Fruit fly (Drosophila melanogaster) whole organism, embryonic: ENCODE data around the gene CG4497.

Experiments
- Abd-B ChIP-seq: fragments of 200-800 bp; sonication (Bioruptor generic); optimal IDR thresholded peaks from 2 replicates; lab custom pipeline; 2018; ENCODE audit warnings: missing biosample characterization, mild to moderate bottlenecking, missing genetic modification characterization, moderate library complexity
- Antp ChIP-seq: fragments of 200-800 bp; sonication (Bioruptor generic); optimal IDR thresholded peaks from 3 replicates; lab custom pipeline; 2016; ENCODE audit warnings: missing biosample characterization, missing genetic modification characterization
- CG11247 ChIP-seq: fragments of 200-800 bp; sonication (Bioruptor generic); IDR thresholded peaks from 2 replicates; pipeline ENCODE4 v1.3.6; 2022; ENCODE audit warnings: missing biosample characterization, missing genetic modification characterization
- CG12236 ChIP-seq: fragments of 200-800 bp; sonication (Bioruptor generic); optimal IDR thresholded peaks from 2 replicates; lab custom pipeline; 2016; ENCODE audit warnings: missing biosample characterization, missing genetic modification characterization
- CG14667 ChIP-seq: fragments of 200-800 bp; sonication (Bioruptor generic); IDR thresholded peaks from 2 replicates; pipeline ENCODE4 v1.3.6; 2022; ENCODE audit warnings: missing biosample characterization, missing genetic modification characterization
- CG1529 ChIP-seq: fragments of 200-800 bp; sonication (Bioruptor generic); optimal IDR thresholded peaks from 3 replicates; lab custom pipeline; 2018; ENCODE audit warnings: missing biosample characterization, missing genetic modification characterization
- CG15514 ChIP-seq: fragments of 200-800 bp; sonication (Bioruptor generic); optimal IDR thresholded peaks from 3 replicates; lab custom pipeline; 2017; ENCODE audit warnings: missing biosample characterization, missing genetic modification characterization, mild to moderate bottlenecking, moderate library complexity, missing genetic modification reagents
- CG1603 ChIP-seq: fragments of 200-800 bp; sonication (Bioruptor generic); optimal IDR thresholded peaks from 2 replicates; lab custom pipeline; 2019; ENCODE audit warnings: missing biosample characterization, mild to moderate bottlenecking, missing genetic modification characterization, moderate library complexity
- CG17186 ChIP-seq: fragments of 200-800 bp; sonication (Bioruptor generic); optimal IDR thresholded peaks from 3 replicates; lab custom pipeline; 2017; ENCODE audit warnings: missing biosample characterization, missing genetic modification reagents, missing genetic modification characterization
- CG17802 ChIP-seq: fragments of 200-800 bp; sonication (Bioruptor generic); optimal IDR thresholded peaks from 2 replicates; lab custom pipeline; 2018; ENCODE audit warnings: missing biosample characterization, mild to moderate bottlenecking, missing genetic modification characterization, moderate library complexity
- CG17829 ChIP-seq: fragments of 200-800 bp; optimal IDR thresholded peaks from 2 replicates; lab custom pipeline; 2019; ENCODE audit warnings: missing biosample characterization, mild to moderate bottlenecking, missing genetic modification characterization, moderate library complexity
- CG18011 ChIP-seq: fragments of 200-800 bp; sonication (Bioruptor generic); optimal IDR thresholded peaks from 2 replicates; lab custom pipeline; 2017; ENCODE audit warnings: missing biosample characterization, missing genetic modification characterization, mild to moderate bottlenecking, moderate library complexity, missing genotype
- CG32772 ChIP-seq: fragments of 200-800 bp; sonication (Bioruptor generic); IDR thresholded peaks from 2 replicates; pipeline ENCODE4 v1.3.6; 2022; ENCODE audit warnings: missing biosample characterization, missing genetic modification characterization
- CG6791 ChIP-seq: fragments of 200-800 bp; sonication (Bioruptor generic); IDR thresholded peaks from 3 replicates; pipeline ENCODE4 v1.3.6; 2022; ENCODE audit warnings: missing biosample characterization, missing genetic modification characterization; ENCODE audit not compliant: partially characterized antibody
- CG7357 ChIP-seq: fragments of 200-800 bp; sonication (Bioruptor generic); IDR thresholded peaks from 3 replicates; pipeline ENCODE4 v1.3.6; 2022; ENCODE audit warnings: missing biosample characterization, missing genetic modification characterization
- CG9727 ChIP-seq: fragments of 200-800 bp; sonication (Bioruptor generic); optimal IDR thresholded peaks from 3 replicates; lab custom pipeline; 2017; ENCODE audit warnings: missing biosample characterization, mild to moderate bottlenecking, missing genetic modification characterization
- D ChIP-seq, 2 experiments: fragments of 200-800 bp in 1 of 2; fragments of >200 bp in 1 of 2; sonication (Bioruptor generic) in 1 of 2; optimal IDR thresholded peaks; 2 replicates in 1 of 2; 3 replicates in 1 of 2; lab custom pipeline; 2017; ENCODE audit warnings: mild to moderate bottlenecking in 1 of 2, missing biosample characterization in 1 of 2, missing genetic modification characterization in 1 of 2, missing genetic modification reagents in 1 of 2
- Dfd ChIP-seq, 2 experiments: fragments of >200 bp; optimal IDR thresholded peaks; 2 replicates each; lab custom pipeline; 2017; ENCODE audit warnings: missing biosample characterization in 2 of 2, missing genetic modification characterization in 2 of 2
- Ets65A ChIP-seq: fragments of 200-800 bp; sonication (Bioruptor generic); peaks from one replicate; lab custom pipeline; 2016; ENCODE audit warnings: missing biosample characterization, missing genetic modification characterization
- Gsc ChIP-seq: fragments of 200-800 bp; sonication (Bioruptor generic); IDR thresholded peaks from 2 replicates; pipeline ENCODE4 v1.3.6; 2022; ENCODE audit warnings: missing biosample characterization, missing genetic modification characterization
- Kr ChIP-seq: fragments of 200-800 bp; sonication (Bioruptor generic); optimal IDR thresholded peaks from 2 replicates; lab custom pipeline; 2017; ENCODE audit warnings: missing biosample characterization, mild to moderate bottlenecking, missing genetic modification characterization
- Meics ChIP-seq: fragments of 200-800 bp; sonication (Bioruptor generic); optimal IDR thresholded peaks from 2 replicates; lab custom pipeline; 2017; ENCODE audit warnings: missing biosample characterization, mild to moderate bottlenecking, missing genetic modification characterization
- Side ChIP-seq: fragments of 200-800 bp; sonication (Bioruptor generic); optimal IDR thresholded peaks from 2 replicates; lab custom pipeline; 2016; ENCODE audit warnings: missing biosample characterization, missing genetic modification characterization
- Sox102F ChIP-seq: fragments of 200-800 bp; sonication (Bioruptor generic); optimal IDR thresholded peaks from 2 replicates; lab custom pipeline; 2018; ENCODE audit warnings: missing biosample characterization, mild to moderate bottlenecking, missing genetic modification characterization, moderate library complexity
- Taf1 ChIP-seq: fragments of 200-800 bp; sonication (Bioruptor generic); IDR thresholded peaks from 2 replicates; pipeline ENCODE4 v1.3.6; 2022; ENCODE audit warnings: missing biosample characterization, missing genetic modification characterization
- ac ChIP-seq: fragments of 200-800 bp; sonication (Bioruptor generic); optimal IDR thresholded peaks from 3 replicates; lab custom pipeline; 2017; ENCODE audit warnings: missing biosample characterization, mild to moderate bottlenecking, missing genetic modification characterization
- ara ChIP-seq: fragments of 200-800 bp; sonication (Bioruptor generic); IDR thresholded peaks from 2 replicates; pipeline ENCODE4 v1.3.6; 2022; ENCODE audit warnings: missing biosample characterization, missing genetic modification characterization
- ato ChIP-seq: fragments of 200-800 bp; sonication (Bioruptor generic); IDR thresholded peaks from 2 replicates; pipeline ENCODE4 v1.3.6; 2022; ENCODE audit warnings: missing biosample characterization, missing genetic modification characterization; ENCODE audit not compliant: partially characterized antibody
- da ChIP-seq: fragments of 200-800 bp; sonication (Bioruptor generic); optimal IDR thresholded peaks from 2 replicates; lab custom pipeline; 2016; ENCODE audit warnings: missing biosample characterization, missing genetic modification characterization
- dm ChIP-seq: fragments of 200-800 bp; sonication (Bioruptor generic); optimal IDR thresholded peaks from 3 replicates; lab custom pipeline; 2016; ENCODE audit warnings: missing biosample characterization, missing genetic modification characterization
- fd96Cb ChIP-seq: fragments of 200-800 bp; sonication (Bioruptor generic); optimal IDR thresholded peaks from 2 replicates; lab custom pipeline; 2018; ENCODE audit warnings: missing biosample characterization, mild to moderate bottlenecking, missing genetic modification characterization, moderate library complexity
- gem ChIP-seq: fragments of 200-800 bp; sonication (Bioruptor generic); optimal IDR thresholded peaks from 2 replicates; lab custom pipeline; 2019; ENCODE audit warnings: missing biosample characterization, mild to moderate bottlenecking, missing genetic modification characterization, moderate library complexity
- gfzf ChIP-seq: fragments of 200-800 bp; sonication (Bioruptor generic); optimal IDR thresholded peaks from 2 replicates; lab custom pipeline; 2016; ENCODE audit warnings: missing biosample characterization, mild to moderate bottlenecking, missing genetic modification characterization, moderate library complexity
- grn ChIP-seq: fragments of 200-800 bp; sonication (Bioruptor generic); optimal IDR thresholded peaks from 3 replicates; lab custom pipeline; 2017; ENCODE audit warnings: missing biosample characterization, missing genetic modification characterization
- lola ChIP-seq, 3 experiments: fragments of >200 bp in 2 of 3; fragments of 200-800 bp in 1 of 3; sonication (Bioruptor generic) in 1 of 3; optimal IDR thresholded peaks; 2 replicates each; lab custom pipeline; 2017 to 2019; ENCODE audit warnings: missing biosample characterization in 3 of 3, missing genetic modification characterization in 3 of 3, mild to moderate bottlenecking in 1 of 3, moderate library complexity in 1 of 3
- pita ChIP-seq: fragments of 200-800 bp; sonication (Bioruptor generic); optimal IDR thresholded peaks from 2 replicates; lab custom pipeline; 2017; ENCODE audit warnings: missing biosample characterization, mild to moderate bottlenecking, missing genetic modification characterization
- prd ChIP-seq, 3 experiments: fragments of >200 bp in 2 of 3; fragments of 200-800 bp in 1 of 3; sonication (Bioruptor generic) in 1 of 3; optimal IDR thresholded peaks in 2 of 3; IDR thresholded peaks in 1 of 3; 2 replicates in 2 of 3; 3 replicates in 1 of 3; pipeline versions ENCODE4 v1.3.6 to Lab custom; 2017 to 2022; ENCODE audit warnings: missing biosample characterization in 1 of 3, missing genetic modification characterization in 1 of 3
- seq ChIP-seq: fragments of 200-800 bp; sonication (Bioruptor generic); IDR thresholded peaks from 2 replicates; pipeline ENCODE4 v1.3.6; 2022; ENCODE audit warnings: missing biosample characterization, missing genetic modification characterization
- sr ChIP-seq: fragments of 200-800 bp; sonication (Bioruptor generic); IDR thresholded peaks from 3 replicates; pipeline ENCODE4 v1.3.6; 2022; ENCODE audit warnings: missing biosample characterization, missing genetic modification characterization
- twi ChIP-seq: fragments of 200-800 bp; optimal IDR thresholded peaks from 2 replicates; lab custom pipeline; 2019; ENCODE audit warnings: missing biosample characterization, mild to moderate bottlenecking, missing genetic modification characterization, moderate library complexity
- unpg ChIP-seq: fragments of 200-800 bp; sonication (Bioruptor generic); optimal IDR thresholded peaks from 3 replicates; lab custom pipeline; 2018; ENCODE audit warnings: missing biosample characterization, mild to moderate bottlenecking, missing genetic modification characterization, moderate library complexity

Gene CG4497

dm6 chr2L:7194351-7195037 lies at the start of gene CG4497 (continued):
- no peak for TF ChIP-seq Kr
- peak; percentile 88 for TF ChIP-seq CG7357 (GFP tag; lab: Robert Waterston, UW)
- peak; percentile 88 for TF ChIP-seq unpg
- TF ChIP-seq gem (tag; lab: Kevin White, UChicago): peak; percentile 96
- peak; percentile 50 for TF ChIP-seq gfzf
- peak; percentile 76; the same call in 1 of the 3 replicates for TF ChIP-seq CG6791 (GFP tag; lab: Robert Waterston, UW)
- peak; percentile 91 for TF ChIP-seq CG11247 (GFP tag; lab: Robert Waterston, UW)
- no peak for TF ChIP-seq pita (GFP tag; lab: Kevin White, UChicago)
- TF ChIP-seq Gsc: peak; percentile 92
- peak in 1 of 2 experiments; percentile 66 for TF ChIP-seq Dfd (GFP tag; optimal IDR thresholded peaks at IDR 0.05; lab: Kevin White, UChicago)
- TF ChIP-seq CG14667 (GFP tag; lab: Robert Waterston, UW): peak; percentile 84
- TF ChIP-seq grn (GFP tag; lab: Kevin White, UChicago): peak; percentile 44
- TF ChIP-seq D (optimal IDR thresholded peaks at IDR 0.05; lab: Kevin White, UChicago): no peak
- TF ChIP-seq D (GFP tag; optimal IDR thresholded peaks at IDR 0.05; lab: Kevin White, UChicago): peak; percentile 84
- peak; percentile 93 for TF ChIP-seq Side
- TF ChIP-seq dm (GFP tag; lab: Kevin White, UChicago): peak; percentile 92
- TF ChIP-seq CG17186 (GFP tag; lab: Kevin White, UChicago): peak; percentile 94
- peak in 1 of 3 experiments; percentile 93 for TF ChIP-seq lola (GFP tag; optimal IDR thresholded peaks at IDR 0.05; lab: Kevin White, UChicago)
- peak; percentile 44 for TF ChIP-seq CG1529 (GFP tag; lab: Kevin White, UChicago)
- peak; percentile 88 for TF ChIP-seq CG18011 (GFP tag; lab: Kevin White, UChicago)
- peak; percentile 82 for TF ChIP-seq CG17829 (tag; lab: Kevin White, UChicago)
- peak; percentile 58; the same call in 1 of the 3 replicates for TF ChIP-seq sr
- TF ChIP-seq Ets65A: peak; percentile 100
- peak; percentile 68 for TF ChIP-seq CG17802
- peak; percentile 90 for TF ChIP-seq CG9727 (GFP tag; lab: Kevin White, UChicago)
- TF ChIP-seq prd (optimal IDR thresholded peaks at IDR 0.05; lab: Kevin White, UChicago): no peak
- peak; percentile 97 for TF ChIP-seq prd (GFP tag; IDR thresholded peaks at IDR 0.05; lab: Robert Waterston, UW)
- peak; percentile 87 for TF ChIP-seq Meics
- peak; percentile 83 for TF ChIP-seq twi
- peak; percentile 91 for TF ChIP-seq ara (GFP tag; lab: Robert Waterston, UW)
- TF ChIP-seq Taf1 (GFP tag; lab: Robert Waterston, UW): peak; percentile 83
- peak; percentile 85 for TF ChIP-seq fd96Cb
- TF ChIP-seq Antp (GFP tag; lab: Kevin White, UChicago): peak; percentile 96
- peak; percentile 95 for TF ChIP-seq CG32772 (GFP tag; lab: Robert Waterston, UW)
- peak; percentile 95 for TF ChIP-seq CG1603 (tag; lab: Kevin White, UChicago)
- TF ChIP-seq da (GFP tag; lab: Kevin White, UChicago): peak; percentile 91
- peak; percentile 85 for TF ChIP-seq seq (GFP tag; lab: Robert Waterston, UW)
- peak; percentile 95 for TF ChIP-seq Abd-B (GFP tag; lab: Kevin White, UChicago)
- peak; percentile 84 for TF ChIP-seq ato (GFP tag; lab: Robert Waterston, UW)
- peak; percentile 94 for TF ChIP-seq Sox102F (GFP tag; lab: Kevin White, UChicago)
- TF ChIP-seq CG15514 (GFP tag; lab: Kevin White, UChicago): peak; percentile 80
- TF ChIP-seq ac: no peak
- TF ChIP-seq CG12236: peak; percentile 80
